Worm (Caenorhabditis elegans) whole organism, early embryonic: ENCODE data around the gene W04G3.5.

Experiments used
- F13C5.2 ChIP-seq: sonication (generic microtip); optimal IDR thresholded peaks from 2 replicates; lab custom pipeline; 2017; ENCODE audit warnings: mild to moderate bottlenecking, missing genetic modification characterization, inconsistent platforms, missing compliant biosample characterization
- tbx-11 ChIP-seq: fragments of 200-800 bp; sonication (Bioruptor generic); IDR thresholded peaks from 2 replicates; pipeline ENCODE4 v1.3.6; 2022; ENCODE audit warnings: missing genetic modification characterization, missing compliant biosample characterization
- tbx-37 ChIP-seq: fragments of 200-800 bp; sonication (Bioruptor generic); conservative IDR thresholded peaks from 2 replicates; pipeline ENCODE4 v1.3.6; 2022; ENCODE audit warnings: missing genetic modification reagents, missing genetic modification characterization, missing compliant biosample characterization

- TF ChIP-seq tbx-11 (GFP tag; lab: Robert Waterston, UW), result no peak
- TF ChIP-seq tbx-37 (GFP tag; lab: Robert Waterston, UW), result no peak
- no peak for TF ChIP-seq F13C5.2 (tag; lab: Kevin White, UChicago)
Observed at ce11 chrX:11104883-11105629, 31.6 kb downstream of the W04G3.5 start, which contains the start of gene W02H3.1.
